Fruit fly (Drosophila melanogaster) whole organism, embryonic: ENCODE measurements around the gene CG15196.

ENCODE experiments used
- CG11456 ChIP-seq: fragments of 200-800 bp; sonication (Bioruptor generic); IDR thresholded peaks from 3 replicates; pipeline ENCODE4 v1.3.6; 2022; ENCODE audit warnings: missing biosample characterization, missing genetic modification characterization
- CG18476 ChIP-seq: fragments of 200-800 bp; sonication (Bioruptor generic); optimal IDR thresholded peaks from 2 replicates; lab custom pipeline; 2016; ENCODE audit warnings: missing biosample characterization, mild to moderate bottlenecking, missing genetic modification characterization
- CG9437 ChIP-seq: fragments of 200-800 bp; sonication (Bioruptor generic); optimal IDR thresholded peaks from 2 replicates; lab custom pipeline; 2018; ENCODE audit warnings: missing biosample characterization, mild to moderate bottlenecking, missing genetic modification characterization
- NfI ChIP-seq: fragments of 200-800 bp; sonication (Bioruptor generic); optimal IDR thresholded peaks from 3 replicates; lab custom pipeline; 2018; ENCODE audit warnings: missing biosample characterization, mild to moderate bottlenecking, missing genetic modification characterization, moderate library complexity
- lov ChIP-seq, 2 experiments: fragments of 200-800 bp in 1 of 2; fragments of >200 bp in 1 of 2; sonication (Bioruptor generic) in 1 of 2; IDR thresholded peaks in 1 of 2; optimal IDR thresholded peaks in 1 of 2; 2 replicates in 1 of 2; 3 replicates in 1 of 2; pipeline versions ENCODE4 v1.3.6 to Lab custom; 2017 to 2022; ENCODE audit warnings: missing biosample characterization in 1 of 2, missing genetic modification characterization in 1 of 2
- phol ChIP-seq: fragments of 200-800 bp; sonication (Bioruptor generic); optimal IDR thresholded peaks from 3 replicates; lab custom pipeline; 2018; ENCODE audit warnings: missing biosample characterization, mild to moderate bottlenecking, missing genetic modification characterization, moderate library complexity
- sug ChIP-seq: fragments of 200-800 bp; optimal IDR thresholded peaks from 2 replicates; lab custom pipeline; 2019; ENCODE audit warnings: missing biosample characterization, mild to moderate bottlenecking, missing genetic modification characterization, moderate library complexity

dm6 chrX:11378388-11378787, 31.4 kb upstream of the CG15196 start:
- TF ChIP-seq CG9437 (GFP tag; lab: Kevin White, UChicago) (no peak), CG18476 (no peak), sug (tag; lab: Kevin White, UChicago) (no peak), CG11456 (GFP tag; lab: Robert Waterston, UW) (no peak), phol (tag; lab: Kevin White, UChicago) (no peak), lov (optimal IDR thresholded peaks at IDR 0.05; lab: Kevin White, UChicago) (no peak), lov (GFP tag; IDR thresholded peaks at IDR 0.05; lab: Robert Waterston, UW) (no peak), NfI (GFP tag; lab: Kevin White, UChicago) (no peak)
